Worm (Caenorhabditis elegans): ENCODE measurements around the gene Y39G8B.5.

Y39G8B.5 gene

DNA sequence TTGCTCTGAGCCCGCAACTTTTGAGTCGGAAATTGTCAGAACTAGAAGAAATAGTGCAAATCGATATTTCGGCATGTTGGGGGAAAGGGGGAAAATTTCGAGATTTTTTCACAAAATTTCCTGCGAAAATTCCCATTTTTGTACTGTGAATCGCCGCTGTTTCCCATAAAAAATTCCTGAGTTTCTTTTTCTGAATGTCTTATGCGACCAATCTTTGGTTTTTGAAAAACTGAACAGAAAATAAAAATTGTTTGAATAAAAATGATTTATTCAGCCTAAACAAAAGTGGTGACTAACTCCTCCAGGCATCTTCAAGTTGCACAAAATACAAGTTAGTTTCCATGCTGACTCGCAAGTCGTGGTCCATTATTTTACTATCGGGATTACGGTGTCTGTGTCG lies 25.4 kb downstream of the Y39G8B.5 start, which contains the start of gene W07G1.7:
W07G1.7 (minus strand) TSS at position 101 of the 400 bp plus-strand sequence.
- TF ChIP-seq tbx-37 (GFP tag; conservative IDR thresholded peaks at IDR 0.05): no peak

DNA sequence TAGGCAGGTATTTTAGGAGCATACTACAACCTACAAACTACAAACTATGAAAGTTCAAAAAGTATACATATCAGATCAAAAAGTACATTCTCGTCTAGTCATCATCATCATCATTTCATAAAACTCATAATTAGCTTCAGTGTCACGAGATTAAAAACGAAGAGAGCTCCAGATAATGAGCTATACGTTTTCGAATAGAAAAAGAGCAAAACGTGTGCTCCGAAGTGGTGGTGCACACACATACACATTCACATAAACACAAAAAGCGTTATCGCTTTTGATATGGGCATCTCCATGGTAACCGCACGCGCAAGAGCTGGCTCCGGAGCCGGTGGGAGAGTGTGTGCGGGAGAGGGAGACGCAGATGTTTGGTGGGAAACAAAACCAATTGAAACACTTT lies 27.3 kb downstream of the Y39G8B.5 start:
- TF ChIP-seq hnd-1 (tag; optimal IDR thresholded peaks at IDR 0.05): no peak
- no peak for TF ChIP-seq tbx-11 (GFP tag; IDR thresholded peaks at IDR 0.05)
- no peak for TF ChIP-seq tra-4 (tag; optimal IDR thresholded peaks at IDR 0.05)
- TF ChIP-seq pes-1 (GFP tag; IDR thresholded peaks at IDR 0.05): no peak
- no peak for TF ChIP-seq flt-1 (GFP tag; IDR thresholded peaks at IDR 0.05)
- no peak for TF ChIP-seq ama-1 (optimal IDR thresholded peaks at IDR 0.05)

DNA sequence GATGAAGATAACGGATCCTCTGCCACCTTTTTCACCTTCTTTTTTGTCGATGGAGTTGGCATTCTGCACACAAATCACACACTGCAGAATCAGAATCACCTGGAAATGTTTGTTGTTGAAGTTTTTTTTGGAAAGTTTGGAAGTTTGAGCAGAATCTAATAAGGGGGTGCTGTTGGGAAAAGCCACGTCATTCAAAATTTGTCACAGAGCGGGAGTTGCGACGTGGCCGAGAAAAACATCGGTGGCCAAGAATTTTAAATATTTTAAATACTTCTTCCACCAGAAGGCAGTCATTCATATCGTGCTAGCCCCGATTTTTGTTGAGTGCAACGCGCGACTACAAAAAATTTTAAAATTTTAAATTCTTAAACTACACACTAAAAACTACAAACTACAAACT lies 29.3 kb downstream of the Y39G8B.5 start, which contains the start of gene rpi-1:
rpi-1 (minus strand) TSS at position 101 of the 400 bp plus-strand sequence.
- TF ChIP-seq ceh-13 (GFP tag; optimal IDR thresholded peaks at IDR 0.05): no peak
- no peak for TF ChIP-seq ceh-36 (tag; optimal IDR thresholded peaks at IDR 0.05)
- TF ChIP-seq tra-4 (tag; optimal IDR thresholded peaks at IDR 0.05): no peak
- no peak for TF ChIP-seq ets-7 (tag; optimal IDR thresholded peaks at IDR 0.05)
- no peak for TF ChIP-seq ama-1 (optimal IDR thresholded peaks at IDR 0.05)
- no peak for TF ChIP-seq sea-1 (GFP tag; conservative IDR thresholded peaks at IDR 0.05)
- TF ChIP-seq tbx-37 (GFP tag; conservative IDR thresholded peaks at IDR 0.05): no peak
- TF ChIP-seq pes-1 (GFP tag; IDR thresholded peaks at IDR 0.05): no peak

DNA sequence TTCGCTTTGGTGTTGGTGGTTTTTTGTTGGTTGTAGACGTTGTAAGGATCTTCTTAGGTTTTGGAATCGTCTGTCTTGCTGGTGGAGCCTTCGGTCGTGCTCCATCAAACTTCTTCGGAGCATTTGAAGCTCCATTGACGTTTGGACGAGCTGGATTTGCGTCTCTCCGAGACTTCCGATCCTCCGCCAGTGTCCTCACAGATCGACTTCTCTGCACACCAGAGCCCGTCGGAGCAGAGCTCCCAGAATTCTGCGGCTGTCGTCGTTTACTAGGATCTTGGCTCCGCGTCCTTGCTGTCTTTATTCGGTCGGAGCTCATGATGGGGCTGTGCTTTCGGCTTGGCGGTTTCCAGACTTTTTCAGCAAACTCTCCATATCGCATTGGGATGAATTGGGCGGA lies 30.1 kb downstream of the Y39G8B.5 start:
- TF ChIP-seq tra-4 (tag; optimal IDR thresholded peaks at IDR 0.05) (no peak), pes-1 (GFP tag; IDR thresholded peaks at IDR 0.05) (no peak), tbx-11 (GFP tag; IDR thresholded peaks at IDR 0.05) (no peak), hmg-4 (GFP tag; optimal IDR thresholded peaks at IDR 0.05) (no peak), hmbx-1 (tag; optimal IDR thresholded peaks at IDR 0.05) (no peak), flt-1 (GFP tag; IDR thresholded peaks at IDR 0.05) (no peak), aly-1 (tag; optimal IDR thresholded peaks at IDR 0.05) (no peak), ets-7 (tag; optimal IDR thresholded peaks at IDR 0.05) (no peak), scrt-1 (GFP tag; IDR thresholded peaks at IDR 0.05) (no peak), ceh-36 (tag; optimal IDR thresholded peaks at IDR 0.05) (no peak), sea-1 (GFP tag; conservative IDR thresholded peaks at IDR 0.05) (no peak), F13C5.2 (tag; optimal IDR thresholded peaks at IDR 0.05) (no peak), ceh-13 (GFP tag; optimal IDR thresholded peaks at IDR 0.05) (no peak), hnd-1 (tag; optimal IDR thresholded peaks at IDR 0.05) (no peak), B0310.2 (tag; optimal IDR thresholded peaks at IDR 0.05) (no peak), ama-1 (optimal IDR thresholded peaks at IDR 0.05) (no peak), tbx-37 (GFP tag; conservative IDR thresholded peaks at IDR 0.05) (no peak)

DNA sequence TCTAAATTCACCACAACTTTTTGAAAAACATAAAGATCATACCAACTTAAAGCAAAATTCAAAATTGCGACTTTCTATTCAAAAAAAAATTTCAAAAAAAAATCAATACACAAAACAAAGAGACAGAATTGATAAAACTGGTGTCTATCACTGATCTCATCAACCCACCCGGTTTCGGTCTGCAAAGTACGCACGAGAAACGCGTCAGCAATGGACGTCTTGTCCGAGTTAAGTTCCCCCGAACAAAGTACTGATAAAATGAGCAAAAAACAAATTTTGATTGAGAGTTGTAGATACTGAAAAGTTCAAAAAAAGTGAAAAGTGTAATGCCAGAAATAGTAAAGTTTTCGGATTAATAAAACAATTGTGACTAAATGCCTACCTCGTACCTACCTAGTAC lies 33.3 kb downstream of the Y39G8B.5 start:
- TF ChIP-seq hmbx-1 (tag; optimal IDR thresholded peaks at IDR 0.05) (no peak), ceh-13 (GFP tag; optimal IDR thresholded peaks at IDR 0.05) (no peak), tbx-11 (GFP tag; IDR thresholded peaks at IDR 0.05) (no peak), ets-7 (tag; optimal IDR thresholded peaks at IDR 0.05) (no peak), pes-1 (GFP tag; IDR thresholded peaks at IDR 0.05) (no peak), flt-1 (GFP tag; IDR thresholded peaks at IDR 0.05) (no peak), ceh-36 (tag; optimal IDR thresholded peaks at IDR 0.05) (no peak), hmg-4 (GFP tag; optimal IDR thresholded peaks at IDR 0.05) (no peak), hnd-1 (tag; optimal IDR thresholded peaks at IDR 0.05) (no peak), aly-1 (tag; optimal IDR thresholded peaks at IDR 0.05) (no peak), ama-1 (optimal IDR thresholded peaks at IDR 0.05) (no peak), B0310.2 (tag; optimal IDR thresholded peaks at IDR 0.05) (no peak), tra-4 (tag; optimal IDR thresholded peaks at IDR 0.05) (no peak), sea-1 (GFP tag; conservative IDR thresholded peaks at IDR 0.05) (no peak), tbx-37 (GFP tag; conservative IDR thresholded peaks at IDR 0.05) (no peak), F13C5.2 (tag; optimal IDR thresholded peaks at IDR 0.05) (no peak), scrt-1 (GFP tag; IDR thresholded peaks at IDR 0.05) (no peak)

DNA sequence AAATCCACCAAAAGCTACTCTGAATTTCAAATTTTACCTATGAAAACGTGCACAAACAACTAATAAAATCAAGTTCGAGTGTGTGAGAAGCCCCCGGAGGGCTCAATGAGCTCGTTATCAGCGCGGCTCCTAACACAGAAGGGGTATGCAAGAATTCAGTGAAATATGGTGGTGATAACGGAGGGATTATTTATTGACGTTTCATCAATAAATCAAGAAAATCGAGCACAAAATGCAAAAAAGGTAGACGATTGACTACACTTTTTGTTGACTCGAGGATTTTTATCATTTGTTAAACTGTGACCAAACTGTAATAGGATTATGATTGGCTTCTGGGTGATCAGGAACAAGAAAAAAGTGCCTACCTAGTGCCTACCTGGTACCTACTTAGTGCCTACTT lies 34.2 kb downstream of the Y39G8B.5 start, which contains the start of gene zip-3:
zip-3 (minus strand) TSS at position 21 of the 400 bp plus-strand sequence.
- TF ChIP-seq ceh-13 (GFP tag; optimal IDR thresholded peaks at IDR 0.05) (no peak), hmbx-1 (tag; optimal IDR thresholded peaks at IDR 0.05) (no peak), B0310.2 (tag; optimal IDR thresholded peaks at IDR 0.05) (no peak), hmg-4 (GFP tag; optimal IDR thresholded peaks at IDR 0.05) (no peak)

DNA sequence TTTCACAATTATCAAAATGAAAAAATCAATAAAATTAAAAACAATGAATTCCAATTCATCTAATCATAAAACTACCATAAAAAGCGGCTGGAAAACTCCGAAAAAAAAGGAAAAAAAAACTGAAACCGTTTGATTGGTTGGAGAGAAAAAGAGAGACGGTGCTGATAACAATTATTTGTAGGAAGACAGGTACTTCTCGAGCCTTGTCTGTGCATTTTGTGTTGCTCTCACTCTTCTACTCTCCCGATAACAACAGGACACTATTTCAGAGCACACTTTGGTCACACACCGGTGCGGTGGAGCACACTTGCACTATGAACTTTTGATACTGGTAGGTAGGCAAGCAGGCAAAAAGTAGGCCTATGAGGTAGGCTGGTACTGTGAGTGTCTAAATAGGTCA lies 35.1 kb downstream of the Y39G8B.5 start:
- TF ChIP-seq hmbx-1 (tag; optimal IDR thresholded peaks at IDR 0.05): no peak
- TF ChIP-seq ets-7 (tag; optimal IDR thresholded peaks at IDR 0.05): no peak
- no peak for TF ChIP-seq aly-1 (tag; optimal IDR thresholded peaks at IDR 0.05)
- no peak for TF ChIP-seq flt-1 (GFP tag; IDR thresholded peaks at IDR 0.05)
- no peak for TF ChIP-seq scrt-1 (GFP tag; IDR thresholded peaks at IDR 0.05)
- TF ChIP-seq sea-1 (GFP tag; conservative IDR thresholded peaks at IDR 0.05): no peak
- no peak for TF ChIP-seq ceh-13 (GFP tag; optimal IDR thresholded peaks at IDR 0.05)
- TF ChIP-seq hnd-1 (tag; optimal IDR thresholded peaks at IDR 0.05): no peak
- TF ChIP-seq hmg-4 (GFP tag; optimal IDR thresholded peaks at IDR 0.05): no peak
- no peak for TF ChIP-seq tra-4 (tag; optimal IDR thresholded peaks at IDR 0.05)
- no peak for TF ChIP-seq pes-1 (GFP tag; IDR thresholded peaks at IDR 0.05)
- no peak for TF ChIP-seq ama-1 (optimal IDR thresholded peaks at IDR 0.05)
- TF ChIP-seq F13C5.2 (tag; optimal IDR thresholded peaks at IDR 0.05): no peak
- no peak for TF ChIP-seq ceh-36 (tag; optimal IDR thresholded peaks at IDR 0.05)
- TF ChIP-seq tbx-37 (GFP tag; conservative IDR thresholded peaks at IDR 0.05): no peak
- no peak for TF ChIP-seq B0310.2 (tag; optimal IDR thresholded peaks at IDR 0.05)
- no peak for TF ChIP-seq tbx-11 (GFP tag; IDR thresholded peaks at IDR 0.05)

DNA sequence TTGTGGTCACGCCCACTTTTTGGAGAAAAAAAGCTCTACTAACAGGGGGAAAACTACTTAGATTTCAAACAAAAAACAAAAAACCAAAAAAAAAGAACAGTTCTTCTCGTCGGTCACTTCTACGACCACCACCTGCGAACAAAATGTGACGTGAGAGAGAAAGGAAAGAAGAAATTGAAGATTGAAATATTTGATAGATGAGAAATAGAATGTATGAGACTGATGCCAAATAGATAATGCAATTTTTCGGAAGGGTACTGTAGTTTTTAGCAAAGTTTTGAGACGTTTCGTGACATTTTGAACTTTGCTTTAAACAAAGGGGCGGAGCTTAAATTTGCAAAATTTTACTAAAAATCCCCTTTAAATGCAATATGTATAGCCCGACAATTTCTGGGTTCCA lies 36.7 kb downstream of the Y39G8B.5 start:
- TF ChIP-seq ceh-36 (tag; optimal IDR thresholded peaks at IDR 0.05): no peak
- TF ChIP-seq hmbx-1 (tag; optimal IDR thresholded peaks at IDR 0.05): no peak
- no peak for TF ChIP-seq ceh-13 (GFP tag; optimal IDR thresholded peaks at IDR 0.05)
- no peak for TF ChIP-seq sea-1 (GFP tag; conservative IDR thresholded peaks at IDR 0.05)
- TF ChIP-seq ama-1 (optimal IDR thresholded peaks at IDR 0.05): no peak
- no peak for TF ChIP-seq scrt-1 (GFP tag; IDR thresholded peaks at IDR 0.05)

Data from whole organism, early embryonic.